Worm (Caenorhabditis elegans) whole organism, L1 larva: ENCODE results near the gene oac-15.

Experiments
- ama-1 ChIP-seq: fragments of 150-350 bp; optimal IDR thresholded peaks from 2 replicates; lab custom pipeline; 2014
- lin-13 ChIP-seq: fragments of 150-350 bp; optimal IDR thresholded peaks from 2 replicates; lab custom pipeline; 2014; ENCODE audit warnings: missing biosample characterization, missing genetic modification reagents, missing genetic modification characterization
- nhr-28 ChIP-seq: fragments of 150-350 bp; optimal IDR thresholded peaks from 2 replicates; lab custom pipeline; 2014; ENCODE audit warnings: missing biosample characterization, missing genetic modification characterization

- TF ChIP-seq ama-1, result no peak
- no peak for TF ChIP-seq lin-13 (GFP tag; lab: Kevin White, UChicago)
- TF ChIP-seq nhr-28, result no peak
These were observed 15.9 kb upstream of the oac-15 start for ce11 chrV:16225524-16226116.
